Worm (Caenorhabditis elegans): ENCODE results near the gene rpoa-49.

DNA sequence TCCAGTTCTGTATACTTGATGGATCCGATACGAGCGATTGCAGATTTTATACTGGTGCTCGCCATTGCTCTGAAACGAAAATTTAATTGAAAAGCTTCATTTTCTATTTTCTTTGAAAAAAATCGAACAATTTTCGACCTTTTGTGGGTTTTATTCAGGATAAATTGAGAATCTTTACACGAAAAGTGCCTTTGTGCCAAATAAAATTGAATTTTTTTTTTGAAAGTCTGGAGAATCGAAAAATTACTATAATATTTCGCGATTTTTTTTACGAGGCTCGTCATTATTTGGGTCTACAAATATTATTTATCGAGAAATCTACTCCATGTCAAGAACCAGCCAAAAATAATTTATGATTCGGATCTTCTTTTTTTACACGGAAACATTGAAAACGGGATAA lies 2.9 kb upstream of the rpoa-49 start, which contains the start of gene F23F1.10:
- TF ChIP-seq flt-1 (GFP tag; IDR thresholded peaks at IDR 0.05) (no peak), med-1 (GFP tag; optimal IDR thresholded peaks at IDR 0.05; ENCODE audit: insufficient read depth) (no peak), ref-1 (GFP tag; conservative IDR thresholded peaks at IDR 0.05) (no peak), T22C8.4 (GFP tag; IDR thresholded peaks at IDR 0.05) (no peak)
